Worm (Caenorhabditis elegans) whole organism, mixed stage, embryonic: ENCODE measurements around the gene F32G8.2.

Experiments used
- blmp-1 ChIP-seq: fragments of 150-350 bp; optimal IDR thresholded peaks from 2 replicates; lab custom pipeline; 2014; ENCODE audit warnings: missing biosample characterization, missing genetic modification characterization
- ceh-43 ChIP-seq: fragments of 200-800 bp; sonication (Bioruptor generic); optimal IDR thresholded peaks from 2 replicates; lab custom pipeline; 2018; ENCODE audit warnings: mild to moderate bottlenecking, missing genetic modification characterization, moderate library complexity, missing compliant biosample characterization
- cnd-1 ChIP-seq: fragments of 200-800 bp; sonication (Bioruptor generic); optimal IDR thresholded peaks from 2 replicates; lab custom pipeline; 2018; ENCODE audit warnings: mild to moderate bottlenecking, missing genetic modification characterization, missing compliant biosample characterization
- hlh-1 ChIP-seq: fragments of 150-350 bp; optimal IDR thresholded peaks from 2 replicates; lab custom pipeline; 2014; ENCODE audit warnings: missing biosample characterization, missing genetic modification reagents, missing genetic modification characterization
- lin-32 ChIP-seq: fragments of 200-800 bp; sonication (Bioruptor generic); optimal IDR thresholded peaks from 2 replicates; lab custom pipeline; 2018; ENCODE audit warnings: mild to moderate bottlenecking, missing genetic modification characterization, missing compliant biosample characterization
- lsy-2 ChIP-seq: fragments of 150-350 bp; optimal IDR thresholded peaks from 2 replicates; lab custom pipeline; 2014; ENCODE audit warnings: missing biosample characterization, missing genetic modification characterization
- mls-2 ChIP-seq: sonication (generic microtip); optimal IDR thresholded peaks from 2 replicates; lab custom pipeline; 2016; ENCODE audit warnings: mild to moderate bottlenecking, missing genetic modification characterization, moderate library complexity, missing compliant biosample characterization
- nhr-2 ChIP-seq: fragments of 150-350 bp; optimal IDR thresholded peaks from 2 replicates; lab custom pipeline; 2014; ENCODE audit warnings: missing biosample characterization, missing genetic modification characterization
- nhr-237 ChIP-seq: fragments of 150-350 bp; optimal IDR thresholded peaks from 2 replicates; lab custom pipeline; 2014; ENCODE audit warnings: missing biosample characterization, missing genetic modification characterization
- nhr-28 ChIP-seq: fragments of 150-350 bp; optimal IDR thresholded peaks from 2 replicates; lab custom pipeline; 2014; ENCODE audit warnings: missing biosample characterization, missing genetic modification characterization
- snpc-4 ChIP-seq: fragments of 150-350 bp; optimal IDR thresholded peaks from 2 replicates; lab custom pipeline; 2014; ENCODE audit warnings: missing biosample characterization, missing genetic modification characterization
- tbx-8 ChIP-seq: fragments of 200-800 bp; sonication (Bioruptor generic); optimal IDR thresholded peaks from 2 replicates; lab custom pipeline; 2018; ENCODE audit warnings: mild to moderate bottlenecking, missing genetic modification characterization, moderate library complexity, missing compliant biosample characterization
- unc-62 ChIP-seq: fragments of 150-350 bp; optimal IDR thresholded peaks from 2 replicates; lab custom pipeline; 2014; ENCODE audit warnings: missing biosample characterization, missing genetic modification reagents, missing genetic modification characterization
- zip-8 ChIP-seq: fragments of 150-350 bp; optimal IDR thresholded peaks from 2 replicates; lab custom pipeline; 2014; ENCODE audit warnings: missing biosample characterization, missing genetic modification characterization
- ztf-11 ChIP-seq: fragments of 150-350 bp; optimal IDR thresholded peaks from 2 replicates; lab custom pipeline; 2014; ENCODE audit warnings: missing biosample characterization, missing genetic modification characterization

The F32G8.2 gene

DNA sequence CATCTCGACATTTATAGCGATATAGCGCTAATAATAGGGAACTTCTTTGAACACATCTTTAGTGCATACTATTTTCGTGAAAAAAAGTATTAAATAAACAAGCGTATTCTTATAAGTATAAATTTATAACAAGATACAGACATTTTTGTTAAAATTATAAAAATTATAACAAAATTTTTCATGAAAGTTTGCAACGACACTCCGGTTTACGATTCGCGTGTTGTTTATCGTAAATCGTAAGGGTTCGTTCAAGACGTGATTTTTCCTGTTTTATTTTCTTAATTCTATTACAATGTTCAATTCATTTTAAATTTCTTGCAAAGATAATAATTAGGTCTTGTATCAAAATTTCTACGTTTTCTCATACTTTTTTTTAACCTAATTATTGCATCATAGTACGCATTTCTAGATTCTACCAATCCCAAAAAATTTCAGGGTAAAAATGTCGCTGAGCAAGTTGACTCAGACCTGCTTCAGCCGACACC lies 48.9 kb downstream of the F32G8.2 start, which contains the start of gene scpl-4:
Gene scpl-4, plus strand, starts transcription at position 435 of the 485 bp plus-strand sequence.
- peak; percentile 36 for TF ChIP-seq zip-8 (tag; lab: Kevin White, UChicago)
- TF ChIP-seq cnd-1 (tag; lab: Kevin White, UChicago): no peak

DNA sequence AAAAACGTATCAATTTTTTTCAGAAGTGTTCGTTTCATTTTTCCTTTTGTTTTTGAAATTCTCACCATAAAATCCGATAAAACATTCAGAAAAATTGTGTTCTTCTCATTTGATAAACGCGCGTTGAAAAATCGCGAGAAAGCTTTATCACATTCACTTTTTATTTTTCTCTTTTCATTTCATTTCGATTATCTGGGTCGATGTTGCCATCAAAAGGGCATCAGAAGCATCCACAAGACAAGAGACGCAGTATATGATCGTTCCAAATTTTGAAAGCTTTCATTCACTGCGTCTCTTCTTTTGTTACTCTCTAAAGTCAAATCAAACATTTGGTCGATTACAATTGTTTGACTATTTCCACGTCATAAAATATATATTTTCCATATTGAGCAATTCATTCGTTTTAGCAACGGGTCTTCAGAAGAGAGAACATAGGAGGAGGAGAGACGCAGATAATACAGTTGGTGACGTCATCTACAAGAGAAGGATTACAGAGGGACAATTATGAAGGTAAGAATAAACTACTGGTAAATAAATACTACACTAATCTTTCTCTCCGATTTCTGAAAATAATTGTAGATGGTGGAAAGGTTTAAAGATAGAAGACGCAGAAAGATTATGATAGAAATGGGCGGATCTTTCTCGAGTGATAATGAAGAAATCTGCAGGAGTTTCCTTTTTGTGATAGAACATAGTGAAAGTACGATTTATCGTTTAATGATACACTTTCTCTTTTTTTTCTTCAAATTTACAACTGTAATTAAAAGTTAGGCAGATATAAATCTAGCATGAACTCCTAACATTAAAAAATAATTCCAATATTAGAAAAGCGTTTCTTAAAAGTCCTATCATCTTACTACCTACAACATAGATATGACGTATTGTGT lies 52.5 kb downstream of the F32G8.2 start, which contains the start of gene H27A22.1:
Gene H27A22.1, plus strand, starts transcription at position 505 of the 887 bp plus-strand sequence.
- TF ChIP-seq snpc-4 (tag; lab: Kevin White, UChicago) (no peak), tbx-8 (GFP tag; lab: Kevin White, UChicago) (no peak), ceh-43 (GFP tag; lab: Kevin White, UChicago) (no peak), mls-2 (tag; lab: Kevin White, UChicago) (no peak), hlh-1 (tag; lab: Kevin White, UChicago) (no peak), zip-8 (tag; lab: Kevin White, UChicago) (peak; percentile 60), lsy-2 (tag; lab: Kevin White, UChicago) (no peak), lin-32 (GFP tag; lab: Kevin White, UChicago) (no peak), unc-62 (no peak), nhr-237 (tag; lab: Kevin White, UChicago) (no peak), nhr-2 (peak; percentile 6), nhr-28 (tag; lab: Kevin White, UChicago) (no peak), cnd-1 (tag; lab: Kevin White, UChicago) (no peak), blmp-1 (tag; lab: Kevin White, UChicago) (peak; percentile 32), ztf-11 (tag; lab: Kevin White, UChicago) (no peak)
- TF ChIP-seq, all 35 proteins: peak for 3
